Fruit fly (Drosophila melanogaster) whole organism, adult: Measurements from ENCODE around the gene TwdlQ.

Source experiments
- CG12768 ChIP-seq: fragments of 200-800 bp; sonication (Bioruptor generic); optimal IDR thresholded peaks from 2 replicates; lab custom pipeline; 2017; ENCODE audit warnings: missing biosample characterization, missing genetic modification characterization, mild to moderate bottlenecking, moderate library complexity, missing genetic modification reagents
- CG5204 ChIP-seq: fragments of 200-800 bp; sonication (Bioruptor generic); optimal IDR thresholded peaks from 2 replicates; lab custom pipeline; 2016; ENCODE audit warnings: missing biosample characterization, missing genetic modification characterization

DNA sequence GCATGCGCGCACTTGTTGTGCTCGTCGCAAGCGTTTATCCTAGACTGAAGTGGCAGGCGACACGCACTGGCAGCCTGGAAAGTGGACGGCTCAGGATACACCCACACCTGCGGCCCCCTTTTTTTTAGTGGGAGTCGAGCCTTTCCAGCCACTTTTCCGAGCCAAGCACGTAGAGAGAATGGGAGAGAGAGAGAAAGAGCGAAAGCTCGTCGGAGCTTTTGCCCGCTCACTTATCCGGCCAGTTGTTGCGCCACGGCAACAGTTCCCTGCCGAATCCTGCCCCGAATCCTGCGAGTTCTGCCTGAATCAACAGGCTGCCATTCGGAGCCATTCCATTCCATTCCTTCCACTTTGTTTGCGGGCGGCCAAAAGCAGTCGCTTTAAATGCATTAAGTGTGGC is 11.4 kb downstream of the TwdlQ start, which contains the start of gene beat-VII:
- no peak for TF ChIP-seq CG12768 (GFP tag; lab: Kevin White, UChicago)
- TF ChIP-seq CG5204 (GFP tag; lab: Kevin White, UChicago) = no peak
